Fruit fly (Drosophila melanogaster) whole organism, pupa: ENCODE results near the gene Tnpo-SR.

Source experiments
- CG10348 ChIP-seq: fragments of 200-800 bp; sonication (Bioruptor generic); IDR thresholded peaks from 2 replicates; pipeline ENCODE4 v1.3.6; 2022; ENCODE audit warnings: missing biosample characterization, missing genetic modification characterization
- CG12605 ChIP-seq: fragments of 200-800 bp; sonication (Bioruptor generic); IDR thresholded peaks from 2 replicates; pipeline ENCODE4 v1.3.6; 2022; ENCODE audit warnings: missing biosample characterization, missing genetic modification characterization
- CG13204 ChIP-seq: fragments of 200-800 bp; sonication (Bioruptor generic); optimal IDR thresholded peaks from 2 replicates; lab custom pipeline; 2018; ENCODE audit warnings: missing biosample characterization, mild to moderate bottlenecking, missing genetic modification characterization, moderate library complexity
- CG14655 ChIP-seq: fragments of 200-800 bp; sonication (Bioruptor generic); optimal IDR thresholded peaks from 3 replicates; lab custom pipeline; 2017; ENCODE audit warnings: mild to moderate bottlenecking, missing biosample characterization, missing genetic modification reagents, missing genetic modification characterization
- CG15710 ChIP-seq: fragments of 200-800 bp; sonication (Bioruptor generic); optimal IDR thresholded peaks from 2 replicates; lab custom pipeline; 2018; ENCODE audit warnings: missing biosample characterization, mild to moderate bottlenecking, missing genetic modification characterization, moderate library complexity
- CG17806 ChIP-seq: fragments of 200-800 bp; sonication (Bioruptor generic); optimal IDR thresholded peaks from 2 replicates; lab custom pipeline; 2018; ENCODE audit warnings: missing biosample characterization, mild to moderate bottlenecking, missing genetic modification characterization, moderate library complexity
- CG32121 ChIP-seq: fragments of 200-800 bp; sonication (Bioruptor generic); IDR thresholded peaks from 2 replicates; pipeline ENCODE4 v1.3.6; 2022; ENCODE audit warnings: missing biosample characterization, missing genetic modification characterization
- CG34367 ChIP-seq: fragments of 200-800 bp; sonication (Bioruptor generic); optimal IDR thresholded peaks from 2 replicates; lab custom pipeline; 2018; ENCODE audit warnings: missing biosample characterization, mild to moderate bottlenecking, missing genetic modification characterization
- CG4496 ChIP-seq: fragments of 200-800 bp; sonication (Bioruptor generic); IDR thresholded peaks from 3 replicates; pipeline ENCODE4 v1.3.6; 2022; ENCODE audit warnings: missing biosample characterization, missing genetic modification characterization
- CG8159 ChIP-seq: fragments of 200-800 bp; sonication (Bioruptor generic); optimal IDR thresholded peaks from 3 replicates; lab custom pipeline; 2018; ENCODE audit warnings: missing biosample characterization, mild to moderate bottlenecking, missing genetic modification characterization, moderate library complexity
- CG8301 ChIP-seq: fragments of 200-800 bp; sonication (Bioruptor generic); optimal IDR thresholded peaks from 2 replicates; lab custom pipeline; 2018; ENCODE audit warnings: missing biosample characterization, mild to moderate bottlenecking, missing genetic modification characterization
- CG9948 ChIP-seq: fragments of 200-800 bp; sonication (Bioruptor generic); optimal IDR thresholded peaks from 2 replicates; lab custom pipeline; 2018; ENCODE audit warnings: missing biosample characterization, mild to moderate bottlenecking, missing genetic modification characterization, moderate library complexity
- D1 ChIP-seq: fragments of 200-800 bp; sonication (Bioruptor generic); optimal IDR thresholded peaks from 2 replicates; lab custom pipeline; 2018; ENCODE audit warnings: missing biosample characterization, mild to moderate bottlenecking, missing genetic modification characterization, moderate library complexity
- EcR ChIP-seq: fragments of 200-800 bp; sonication (Bioruptor generic); optimal IDR thresholded peaks from 3 replicates; lab custom pipeline; 2019; ENCODE audit warnings: missing biosample characterization, missing genetic modification characterization, mild to moderate bottlenecking, moderate library complexity, missing genetic modification reagents
- Ets98B ChIP-seq: fragments of 200-800 bp; sonication (Bioruptor generic); IDR thresholded peaks from 2 replicates; pipeline ENCODE4 v1.3.6; 2022; ENCODE audit warnings: missing biosample characterization, missing genetic modification characterization
- Pif1A ChIP-seq: fragments of 200-800 bp; sonication (Bioruptor generic); optimal IDR thresholded peaks from 3 replicates; lab custom pipeline; 2016; ENCODE audit warnings: missing biosample characterization, missing genetic modification characterization
- Pif1B ChIP-seq: fragments of 200-800 bp; sonication (Bioruptor generic); optimal IDR thresholded peaks from 3 replicates; lab custom pipeline; 2016; ENCODE audit warnings: missing biosample characterization, missing genetic modification characterization
- Snoo ChIP-seq: fragments of 200-800 bp; sonication (Bioruptor generic); optimal IDR thresholded peaks from 3 replicates; lab custom pipeline; 2017; ENCODE audit warnings: missing biosample characterization, mild to moderate bottlenecking, missing genetic modification characterization, inconsistent platforms
- fd96Ca ChIP-seq: fragments of 200-800 bp; sonication (Bioruptor generic); IDR thresholded peaks from 3 replicates; pipeline ENCODE4 v1.3.6; 2022; ENCODE audit warnings: missing biosample characterization, missing genetic modification characterization
- gl ChIP-seq: fragments of 200-800 bp; sonication (Bioruptor generic); optimal IDR thresholded peaks from 2 replicates; lab custom pipeline; 2018; ENCODE audit warnings: missing biosample characterization, mild to moderate bottlenecking, missing genetic modification characterization
- rn ChIP-seq: fragments of 200-800 bp; sonication (Bioruptor generic); IDR thresholded peaks from 2 replicates; pipeline ENCODE4 v1.3.6; 2022; ENCODE audit warnings: missing biosample characterization, missing genetic modification characterization

Tnpo-SR gene

dm6 chr2L:2751904-2752459 lies 7.7 kb upstream of the Tnpo-SR start, which contains the start of gene Bacc:
TSS of gene Bacc (plus strand) at chr2L:2752445.
- TF ChIP-seq rn (GFP tag; lab: Robert Waterston, UW): no peak
- TF ChIP-seq CG9948 (tag; lab: Kevin White, UChicago): peak; percentile 98
- TF ChIP-seq Pif1A: peak; percentile 99
- TF ChIP-seq CG8159 (tag; lab: Kevin White, UChicago): peak; percentile 100
- peak; percentile 96 for TF ChIP-seq CG34367
- peak; percentile 99 for TF ChIP-seq CG14655 (GFP tag; lab: Kevin White, UChicago)
- peak; percentile 95 for TF ChIP-seq CG17806 (tag; lab: Kevin White, UChicago)
- peak; percentile 90 for TF ChIP-seq CG13204 (GFP tag; lab: Kevin White, UChicago)
- TF ChIP-seq CG32121 (GFP tag; lab: Robert Waterston, UW): no peak
- no peak for TF ChIP-seq CG4496
- TF ChIP-seq gl: peak; percentile 90
- peak; percentile 99 for TF ChIP-seq CG8301
- no peak for TF ChIP-seq CG10348 (GFP tag; lab: Robert Waterston, UW)
- peak; percentile 97 for TF ChIP-seq Snoo
- TF ChIP-seq fd96Ca (GFP tag; lab: Robert Waterston, UW): no peak
- peak; percentile 98 for TF ChIP-seq Pif1B (GFP tag; lab: Kevin White, UChicago)
- TF ChIP-seq EcR (GFP tag; lab: Kevin White, UChicago): no peak
- TF ChIP-seq D1 (tag; lab: Kevin White, UChicago): peak; percentile 98
- peak; percentile 98 for TF ChIP-seq CG15710 (tag; lab: Kevin White, UChicago)

dm6 chr2L:2752460-2753411 lies 7.0 kb upstream of the Tnpo-SR start, which contains the start of gene Pgk:
TSS of gene Pgk (minus strand) at chr2L:2753068.
- TF ChIP-seq D1 (tag; lab: Kevin White, UChicago): peak; percentile 2
- no peak for TF ChIP-seq Ets98B
- peak; percentile 37 for TF ChIP-seq CG15710 (tag; lab: Kevin White, UChicago)
- TF ChIP-seq Pif1B (GFP tag; lab: Kevin White, UChicago): peak; percentile 74
- TF ChIP-seq EcR (GFP tag; lab: Kevin White, UChicago): peak; percentile 28
- TF ChIP-seq CG13204 (GFP tag; lab: Kevin White, UChicago): peak; percentile 20
- no peak for TF ChIP-seq CG4496
- no peak for TF ChIP-seq rn (GFP tag; lab: Robert Waterston, UW)
- TF ChIP-seq CG34367: peak; percentile 39
- TF ChIP-seq CG8159 (tag; lab: Kevin White, UChicago): no peak
- peak; percentile 27 for TF ChIP-seq CG9948 (tag; lab: Kevin White, UChicago)
- TF ChIP-seq Pif1A: peak; percentile 78
- TF ChIP-seq gl: no peak
- TF ChIP-seq CG14655 (GFP tag; lab: Kevin White, UChicago): peak; percentile 57
- no peak for TF ChIP-seq CG32121 (GFP tag; lab: Robert Waterston, UW)
- TF ChIP-seq CG8301: peak; percentile 48
- TF ChIP-seq CG17806 (tag; lab: Kevin White, UChicago): peak; percentile 52
- peak; percentile 43 for TF ChIP-seq Snoo

- TF ChIP-seq CG17806 (tag; lab: Kevin White, UChicago) (no peak), CG15710 (tag; lab: Kevin White, UChicago) (no peak), Ets98B (no peak), D1 (tag; lab: Kevin White, UChicago) (no peak), Snoo (no peak), CG4496 (no peak), EcR (GFP tag; lab: Kevin White, UChicago) (peak; percentile 78)
Measured at dm6 chr2L:2753789-2754436, 5.8 kb upstream of the Tnpo-SR start.

- TF ChIP-seq Ets98B (no peak), gl (peak; percentile 74), EcR (GFP tag; lab: Kevin White, UChicago) (peak; percentile 25), Pif1A (peak; percentile 91), D1 (tag; lab: Kevin White, UChicago) (no peak), CG14655 (GFP tag; lab: Kevin White, UChicago) (peak; percentile 97), CG15710 (tag; lab: Kevin White, UChicago) (peak; percentile 87), CG4496 (no peak), CG32121 (GFP tag; lab: Robert Waterston, UW) (no peak), CG10348 (GFP tag; lab: Robert Waterston, UW) (no peak), Pif1B (GFP tag; lab: Kevin White, UChicago) (peak; percentile 87), CG8159 (tag; lab: Kevin White, UChicago) (peak; percentile 91), CG17806 (tag; lab: Kevin White, UChicago) (peak; percentile 87), CG12605 (GFP tag; lab: Robert Waterston, UW) (no peak), fd96Ca (GFP tag; lab: Robert Waterston, UW) (no peak), CG9948 (tag; lab: Kevin White, UChicago) (peak; percentile 86), CG13204 (GFP tag; lab: Kevin White, UChicago) (peak; percentile 43), rn (GFP tag; lab: Robert Waterston, UW) (no peak), CG34367 (peak; percentile 83), Snoo (peak; percentile 84), CG8301 (peak; percentile 96)
- TF ChIP-seq, all 21 proteins: peak for 13
Measured at dm6 chr2L:2754437-2755322, 5.0 kb upstream of the Tnpo-SR start.
